Fruit fly (Drosophila melanogaster) whole organism, embryonic: ENCODE measurements around the gene CG43922.
A peak's percentile ranks its signal among the peaks of the same experiment; 100 is the strongest.

Experiments used
- BEAF-32 ChIP-seq: fragments of 200-800 bp; sonication (Bioruptor generic); optimal IDR thresholded peaks from 3 replicates; lab custom pipeline; 2017; ENCODE audit warnings: missing biosample characterization, missing genetic modification characterization, mild to moderate bottlenecking, moderate library complexity, missing genetic modification reagents
- CG11696 ChIP-seq: fragments of 200-800 bp; sonication (Bioruptor generic); IDR thresholded peaks from 2 replicates; pipeline ENCODE4 v1.3.6; 2022; ENCODE audit warnings: missing biosample characterization, missing genetic modification characterization
- CG16779 ChIP-seq: fragments of 200-800 bp; sonication (Bioruptor generic); IDR thresholded peaks from 2 replicates; pipeline ENCODE4 v1.3.6; 2022; ENCODE audit warnings: missing biosample characterization, missing genetic modification characterization
- CG16813 ChIP-seq: fragments of 200-800 bp; sonication (Bioruptor generic); IDR thresholded peaks from 3 replicates; pipeline ENCODE4 v1.3.6; 2022; ENCODE audit warnings: missing biosample characterization, missing genetic modification characterization; ENCODE audit not compliant: partially characterized antibody
- CG16815 ChIP-seq: fragments of 200-800 bp; sonication (Bioruptor generic); optimal IDR thresholded peaks from 3 replicates; lab custom pipeline; 2017; ENCODE audit warnings: missing biosample characterization, mild to moderate bottlenecking, missing genetic modification characterization
- CG32532 ChIP-seq: fragments of 200-800 bp; sonication (Bioruptor generic); IDR thresholded peaks from 2 replicates; pipeline ENCODE4 v1.3.6; 2022; ENCODE audit warnings: missing biosample characterization, missing genetic modification characterization
- CG3281 ChIP-seq: fragments of 200-800 bp; sonication (Bioruptor generic); optimal IDR thresholded peaks from 3 replicates; lab custom pipeline; 2017; ENCODE audit warnings: missing biosample characterization, mild to moderate bottlenecking, missing genetic modification characterization
- CG3726 ChIP-seq: fragments of 200-800 bp; sonication (Bioruptor generic); IDR thresholded peaks from 3 replicates; pipeline ENCODE4, ENCODE4 v1.3.6; 2022; ENCODE audit warnings: missing biosample characterization, missing genetic modification characterization
- CG3838 ChIP-seq: fragments of 200-800 bp; sonication (Bioruptor generic); optimal IDR thresholded peaks from 3 replicates; lab custom pipeline; 2016; ENCODE audit warnings: missing biosample characterization, missing genetic modification characterization
- CG4854 ChIP-seq: fragments of 200-800 bp; sonication (Bioruptor generic); optimal IDR thresholded peaks from 2 replicates; lab custom pipeline; 2016; ENCODE audit warnings: missing biosample characterization, missing genetic modification characterization, inconsistent platforms
- CG7357 ChIP-seq: fragments of 200-800 bp; sonication (Bioruptor generic); IDR thresholded peaks from 3 replicates; pipeline ENCODE4 v1.3.6; 2022; ENCODE audit warnings: missing biosample characterization, missing genetic modification characterization
- CG7987 ChIP-seq: fragments of 200-800 bp; sonication (Bioruptor generic); optimal IDR thresholded peaks from 2 replicates; lab custom pipeline; 2018; ENCODE audit warnings: missing biosample characterization, mild to moderate bottlenecking, missing genetic modification characterization, moderate library complexity
- CkIIα-i1 ChIP-seq: fragments of 200-800 bp; sonication (Bioruptor generic); IDR thresholded peaks from 2 replicates; pipeline ENCODE4 v1.3.6; 2022; ENCODE audit warnings: missing biosample characterization, missing genetic modification characterization
- Dfd ChIP-seq, 2 experiments: fragments of >200 bp; optimal IDR thresholded peaks; 2 replicates each; lab custom pipeline; 2017; ENCODE audit warnings: missing biosample characterization in 2 of 2, missing genetic modification characterization in 2 of 2
- Ets65A ChIP-seq: fragments of 200-800 bp; sonication (Bioruptor generic); peaks from one replicate; lab custom pipeline; 2016; ENCODE audit warnings: missing biosample characterization, missing genetic modification characterization
- Ets97D ChIP-seq: fragments of 200-800 bp; sonication (Bioruptor generic); optimal IDR thresholded peaks from 3 replicates; lab custom pipeline; 2016; ENCODE audit warnings: missing biosample characterization, missing genetic modification characterization
- Fer1 ChIP-seq: fragments of 200-800 bp; sonication (Bioruptor generic); optimal IDR thresholded peaks from 2 replicates; lab custom pipeline; 2017; ENCODE audit warnings: missing biosample characterization, mild to moderate bottlenecking, missing genetic modification characterization
- Med ChIP-seq: fragments of 200-800 bp; sonication (Bioruptor generic); peaks from one replicate; lab custom pipeline; 2016; ENCODE audit warnings: missing biosample characterization, missing genetic modification characterization, mild to moderate bottlenecking, inconsistent platforms, moderate library complexity
- NfI ChIP-seq: fragments of 200-800 bp; sonication (Bioruptor generic); optimal IDR thresholded peaks from 3 replicates; lab custom pipeline; 2018; ENCODE audit warnings: missing biosample characterization, mild to moderate bottlenecking, missing genetic modification characterization, moderate library complexity
- TFAM ChIP-seq: fragments of 200-800 bp; sonication (Bioruptor generic); optimal IDR thresholded peaks from 2 replicates; lab custom pipeline; 2017; ENCODE audit warnings: missing biosample characterization, missing genetic modification characterization, inconsistent platforms
- Trl ChIP-seq, 3 experiments: fragments of >200 bp in 2 of 3; fragments of 200-800 bp in 1 of 3; sonication (Bioruptor generic) in 1 of 3; optimal IDR thresholded peaks; 2 replicates in 1 of 3; 3 replicates in 2 of 3; lab custom pipeline; 2016 to 2017; ENCODE audit warnings: missing biosample characterization in 1 of 3, missing genetic modification characterization in 1 of 3
- aop ChIP-seq: fragments of 200-800 bp; sonication (Bioruptor generic); IDR thresholded peaks from 2 replicates; pipeline ENCODE4 v1.3.6; 2022; ENCODE audit warnings: missing biosample characterization, missing genetic modification characterization
- ewg ChIP-seq: fragments of 200-800 bp; sonication (Bioruptor generic); optimal IDR thresholded peaks from 3 replicates; lab custom pipeline; 2017; ENCODE audit warnings: mild to moderate bottlenecking, missing biosample characterization, missing genetic modification reagents, missing genetic modification characterization
- grau ChIP-seq: fragments of 200-800 bp; optimal IDR thresholded peaks from 3 replicates; lab custom pipeline; 2019; ENCODE audit warnings: missing biosample characterization, mild to moderate bottlenecking, missing genetic modification characterization, moderate library complexity
- hbn ChIP-seq: fragments of 200-800 bp; sonication (Bioruptor generic); IDR thresholded peaks from 2 replicates; pipeline ENCODE4 v1.3.6; 2022; ENCODE audit warnings: missing biosample characterization, missing genetic modification characterization; ENCODE audit not compliant: partially characterized antibody
- hkb ChIP-seq, 2 experiments: fragments of 200-800 bp in 1 of 2; fragments of >200 bp in 1 of 2; sonication (Bioruptor generic) in 1 of 2; IDR thresholded peaks in 1 of 2; optimal IDR thresholded peaks in 1 of 2; 2 replicates each; pipeline versions ENCODE4 v1.3.6 to Lab custom; 2017 to 2022; ENCODE audit warnings: missing biosample characterization in 1 of 2, missing genetic modification characterization in 1 of 2
- hth ChIP-seq: fragments of >200 bp; optimal IDR thresholded peaks from 2 replicates; lab custom pipeline; 2017; ENCODE audit warnings: inconsistent platforms
- inv ChIP-seq: fragments of 200-800 bp; sonication (Bioruptor generic); IDR thresholded peaks from 2 replicates; pipeline ENCODE4 v1.3.6; 2022; ENCODE audit warnings: missing biosample characterization, missing genetic modification characterization; ENCODE audit not compliant: partially characterized antibody
- lab ChIP-seq: fragments of 200-800 bp; sonication (Bioruptor generic); optimal IDR thresholded peaks from 3 replicates; lab custom pipeline; 2017; ENCODE audit warnings: missing biosample characterization, missing genetic modification characterization, mild to moderate bottlenecking, moderate library complexity, missing genetic modification reagents
- p53 ChIP-seq: fragments of 200-800 bp; sonication (Bioruptor generic); optimal IDR thresholded peaks from 2 replicates; lab custom pipeline; 2016; ENCODE audit warnings: missing biosample characterization, missing genetic modification characterization
- pan ChIP-seq, 4 experiments: fragments of >200 bp in 3 of 4; fragments of 200-800 bp in 1 of 4; sonication (Bioruptor generic) in 1 of 4; optimal IDR thresholded peaks in 3 of 4; IDR thresholded peaks in 1 of 4; 2 replicates each; pipeline versions ENCODE4 v1.3.6 to Lab custom; 2017 to 2022; ENCODE audit warnings: missing biosample characterization in 2 of 4, missing genetic modification characterization in 2 of 4, mixed read lengths in 1 of 4
- prd ChIP-seq, 3 experiments: fragments of >200 bp in 2 of 3; fragments of 200-800 bp in 1 of 3; sonication (Bioruptor generic) in 1 of 3; optimal IDR thresholded peaks in 2 of 3; IDR thresholded peaks in 1 of 3; 2 replicates in 2 of 3; 3 replicates in 1 of 3; pipeline versions ENCODE4 v1.3.6 to Lab custom; 2017 to 2022; ENCODE audit warnings: missing biosample characterization in 1 of 3, missing genetic modification characterization in 1 of 3
- ranshi ChIP-seq: fragments of 200-800 bp; sonication (Bioruptor generic); IDR thresholded peaks from 2 replicates; pipeline ENCODE4 v1.3.6; 2022; ENCODE audit warnings: missing biosample characterization, missing genetic modification characterization
- stwl ChIP-seq: fragments of 200-800 bp; sonication (Bioruptor generic); optimal IDR thresholded peaks from 3 replicates; lab custom pipeline; 2018; ENCODE audit warnings: missing biosample characterization, mild to moderate bottlenecking, missing genetic modification characterization, moderate library complexity
- wek ChIP-seq: fragments of 200-800 bp; sonication (Bioruptor generic); optimal IDR thresholded peaks from 3 replicates; lab custom pipeline; 2018; ENCODE audit warnings: missing biosample characterization, mild to moderate bottlenecking, missing genetic modification characterization, moderate library complexity

Gene CG43922

DNA sequence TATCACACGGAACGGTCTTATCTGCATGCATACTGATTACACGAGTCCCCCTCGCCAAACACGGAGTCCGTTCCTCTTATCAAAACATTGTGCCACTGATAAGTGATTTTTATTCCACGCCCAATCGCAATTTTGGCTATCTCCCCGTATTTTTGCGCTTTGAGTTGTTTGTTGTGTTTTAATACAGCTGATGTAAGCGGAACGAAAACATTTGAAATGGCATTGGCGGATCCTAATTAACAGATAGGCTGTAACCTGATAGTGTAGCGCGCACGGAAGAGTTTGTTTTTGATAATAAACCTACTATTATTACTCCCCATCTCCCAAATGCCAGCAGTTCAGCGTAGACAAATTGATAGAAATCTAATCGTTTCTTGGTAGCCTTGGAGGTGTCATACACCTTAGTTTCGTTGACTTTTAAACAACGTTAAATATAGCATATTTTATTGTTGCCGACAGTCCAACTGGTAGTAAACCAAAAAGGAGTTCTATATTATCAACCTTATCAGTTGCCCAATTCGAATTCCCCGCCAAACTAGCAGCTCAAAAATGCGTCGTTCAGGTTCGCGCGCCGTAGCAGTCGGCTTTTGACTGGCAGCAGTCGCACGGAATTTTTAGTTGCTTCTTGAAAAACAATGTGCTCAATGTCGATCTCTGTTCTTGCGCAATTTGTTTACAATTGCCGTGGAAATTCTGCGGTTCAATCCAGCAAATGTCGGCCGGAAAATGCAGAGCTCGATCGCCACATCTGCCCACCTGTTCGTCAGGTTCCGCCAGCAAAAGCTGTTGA, 34.7 kb upstream of the CG43922 start (continued):
- TF ChIP-seq hkb (optimal IDR thresholded peaks at IDR 0.05; lab: Kevin White, UChicago) (no peak), hkb (GFP tag; IDR thresholded peaks at IDR 0.05; lab: Robert Waterston, UW) (no peak), CG16815 (GFP tag; lab: Kevin White, UChicago) (no peak), CG3281 (GFP tag; lab: Kevin White, UChicago) (no peak), CkIIα-i1 (GFP tag; lab: Robert Waterston, UW) (no peak), ranshi (GFP tag; lab: Robert Waterston, UW) (peak; percentile 47; the same call in 1 of the 2 replicates), CG32532 (0 out of 2 replicates have a peak, but pooled peaks have one; percentile 5), CG4854 (no peak), stwl (tag; lab: Kevin White, UChicago) (peak; percentile 65), NfI (GFP tag; lab: Kevin White, UChicago) (no peak), prd (optimal IDR thresholded peaks at IDR 0.05; lab: Kevin White, UChicago) (no peak), prd (GFP tag; IDR thresholded peaks at IDR 0.05; lab: Robert Waterston, UW) (no peak), grau (tag; lab: Kevin White, UChicago) (peak; percentile 1), CG16779 (GFP tag; lab: Robert Waterston, UW) (0 out of 2 replicates have a peak, but pooled peaks have one; percentile 31), inv (GFP tag; lab: Robert Waterston, UW) (no peak), Fer1 (GFP tag; lab: Kevin White, UChicago) (peak; percentile 20), Ets65A (GFP tag; lab: Kevin White, UChicago) (peak; percentile 49), CG3726 (GFP tag; lab: Robert Waterston, UW) (no peak), TFAM (GFP tag; lab: Kevin White, UChicago) (no peak), lab (GFP tag; lab: Kevin White, UChicago) (peak; percentile 27), Ets97D (GFP tag; lab: Kevin White, UChicago) (peak; percentile 31), pan (optimal IDR thresholded peaks at IDR 0.05; lab: Kevin White, UChicago) (no peak), pan (GFP tag; optimal IDR thresholded peaks at IDR 0.05 in 1 of 2, IDR thresholded peaks at IDR 0.05 in 1 of 2) (no peak), aop (GFP tag; lab: Robert Waterston, UW) (0 out of 2 replicates have a peak, but pooled peaks have one; percentile 15), Med (GFP tag; lab: Kevin White, UChicago) (peak; percentile 86), hbn (0 out of 2 replicates have a peak, but pooled peaks have one; percentile 20)
- TF ChIP-seq, all 482 proteins: peak for 125

DNA sequence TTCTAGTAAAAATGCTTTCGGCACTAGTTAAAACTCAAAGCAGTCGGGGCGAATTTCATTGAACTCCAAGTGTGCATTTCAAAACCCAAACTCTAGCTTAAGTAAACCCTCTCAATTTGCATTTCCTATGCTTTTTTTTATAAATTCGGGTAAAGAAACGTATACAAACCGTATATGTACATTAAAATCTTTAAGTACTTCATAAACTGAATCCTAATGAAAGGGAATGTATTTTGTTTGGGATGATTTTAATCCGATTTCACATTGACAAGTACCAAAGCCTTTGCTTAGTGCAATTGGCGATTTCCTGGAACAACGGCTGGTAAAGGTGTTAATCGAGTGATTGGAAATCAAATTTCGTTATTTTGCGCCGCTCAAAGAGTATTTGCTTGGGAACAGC, 32.7 kb upstream of the CG43922 start:
- TF ChIP-seq wek (GFP tag; lab: Kevin White, UChicago), result no peak
- TF ChIP-seq hth (lab: Kevin White, UChicago), result no peak
- no peak for TF ChIP-seq CG3838 (GFP tag; lab: Kevin White, UChicago)
- no peak for TF ChIP-seq Trl (optimal IDR thresholded peaks at IDR 0.05; lab: Kevin White, UChicago)
- TF ChIP-seq Trl (GFP tag; optimal IDR thresholded peaks at IDR 0.05; lab: Kevin White, UChicago), result no peak
- no peak for TF ChIP-seq ewg (GFP tag; lab: Kevin White, UChicago)
- TF ChIP-seq p53 (GFP tag; lab: Kevin White, UChicago), result no peak
- TF ChIP-seq BEAF-32 (GFP tag; lab: Kevin White, UChicago), result no peak
- TF ChIP-seq CG11696 (GFP tag; lab: Robert Waterston, UW), result no peak
- TF ChIP-seq CG7357 (GFP tag; lab: Robert Waterston, UW), result no peak
- TF ChIP-seq Dfd (GFP tag; optimal IDR thresholded peaks at IDR 0.05; lab: Kevin White, UChicago), result no peak
- no peak for TF ChIP-seq CG7987 (GFP tag; lab: Kevin White, UChicago)
- no peak for TF ChIP-seq CG16813 (GFP tag; lab: Robert Waterston, UW)
